Worm (Caenorhabditis elegans) whole organism, young adult: ENCODE results near the gene moc-1.

ENCODE experiments used
- B0035.1 ChIP-seq: sonication (generic microtip); optimal IDR thresholded peaks from 2 replicates; lab custom pipeline; 2016; ENCODE audit warnings: missing genetic modification characterization, mild to moderate bottlenecking, missing compliant biosample characterization, missing genotype, missing genetic modification reagents
- F10E7.11 ChIP-seq: sonication (generic microtip); optimal IDR thresholded peaks from 2 replicates; lab custom pipeline; 2017; ENCODE audit warnings: mild to moderate bottlenecking, missing genetic modification characterization, moderate library complexity, missing compliant biosample characterization
- mxl-1 ChIP-seq: sonication (generic microtip); optimal IDR thresholded peaks from 2 replicates; lab custom pipeline; 2016; ENCODE audit warnings: missing genetic modification characterization, missing compliant biosample characterization
- nfya-1 ChIP-seq: sonication (generic microtip); optimal IDR thresholded peaks from 2 replicates; lab custom pipeline; 2017; ENCODE audit warnings: antibody characterized with exemption, missing compliant biosample characterization, missing genetic modification characterization, borderline replicate concordance; ENCODE audit not compliant: insufficient read depth
- tbp1 ChIP-seq: fragments of 200-800 bp; sonication (Bioruptor generic); optimal IDR thresholded peaks from 2 replicates; lab custom pipeline; 2018; ENCODE audit warnings: mild to moderate bottlenecking, missing genetic modification characterization, missing compliant biosample characterization
- unc-130 ChIP-seq: sonication (generic microtip); optimal IDR thresholded peaks from 2 replicates; lab custom pipeline; 2016; ENCODE audit warnings: missing genetic modification reagents, missing genetic modification characterization, missing compliant biosample characterization
- unc-62 ChIP-seq: fragments of 150-350 bp; optimal IDR thresholded peaks from 2 replicates; lab custom pipeline; 2014; ENCODE audit warnings: missing biosample characterization, missing genetic modification reagents, missing genetic modification characterization
- ztf-28 ChIP-seq: fragments of 200-800 bp; sonication (Bioruptor generic); IDR thresholded peaks from 2 replicates; pipeline ENCODE4 v1.3.6; 2022; ENCODE audit warnings: missing genetic modification reagents, missing genetic modification characterization, missing compliant biosample characterization
- ztf-3 ChIP-seq: fragments of 200-800 bp; sonication (Bioruptor generic); optimal IDR thresholded peaks from 2 replicates; lab custom pipeline; 2018; ENCODE audit warnings: mild to moderate bottlenecking, missing genetic modification characterization, missing compliant biosample characterization

DNA sequence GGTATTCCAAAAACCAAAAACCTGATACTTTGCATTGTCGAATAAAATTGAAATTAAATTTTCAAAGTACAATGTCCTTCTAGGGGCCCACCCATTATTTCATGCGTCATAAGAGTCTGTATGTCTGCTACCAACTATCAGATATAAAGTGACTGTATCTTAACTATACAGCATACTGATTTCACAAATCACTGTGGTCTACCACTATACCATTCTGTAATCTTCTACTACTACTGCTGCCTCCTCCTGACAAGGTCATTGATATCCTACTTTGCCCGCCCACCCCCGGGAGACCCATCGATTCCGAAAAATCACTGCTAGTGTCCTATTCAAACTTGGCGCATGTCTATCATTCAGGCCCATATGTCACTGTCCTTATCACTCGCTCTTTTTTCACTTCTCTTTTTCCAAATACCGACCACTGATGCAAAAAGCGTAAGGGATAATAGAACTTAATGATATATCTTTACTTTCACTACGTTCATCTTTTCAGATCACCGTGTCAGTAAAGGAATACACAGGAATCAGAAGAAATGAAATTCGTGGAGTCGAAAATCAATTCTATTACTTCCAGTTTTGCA, 33.7 kb upstream of the moc-1 start, which contains the start of gene C07A4.2:
- TF ChIP-seq ztf-3 (no peak), mxl-1 (tag; lab: Kevin White, UChicago) (no peak), ztf-28 (GFP tag; lab: Robert Waterston, UW) (no peak), unc-62 (GFP tag; lab: Kevin White, UChicago) (no peak), F10E7.11 (tag; lab: Kevin White, UChicago) (no peak), unc-130 (no peak), tbp1 (GFP tag; lab: Kevin White, UChicago) (no peak), nfya-1 (tag; lab: Kevin White, UChicago) (no peak), B0035.1 (tag; lab: Kevin White, UChicago) (no peak)
